Worm (Caenorhabditis elegans): ENCODE measurements around the gene F22E5.20.
"Not testable (repeated sequence)": the region's sequence is repeated elsewhere in the genome, so short reads cannot be mapped to it uniquely, and the experiment has no call there.

The F22E5.20 gene

ce11 chrII:2690080-2690479 is 16.6 kb upstream of the F22E5.20 start, which contains the start of gene nspf-3:
Gene nspf-3, minus strand, starts transcription at chrII:2690180.
- TF ChIP-seq chd-7 (tag; optimal IDR thresholded peaks at IDR 0.05) (no peak), Y53F4B.3 (GFP tag; IDR thresholded peaks at IDR 0.05) (no peak), ceh-40 (GFP tag; IDR thresholded peaks at IDR 0.05) (no peak)

DNA sequence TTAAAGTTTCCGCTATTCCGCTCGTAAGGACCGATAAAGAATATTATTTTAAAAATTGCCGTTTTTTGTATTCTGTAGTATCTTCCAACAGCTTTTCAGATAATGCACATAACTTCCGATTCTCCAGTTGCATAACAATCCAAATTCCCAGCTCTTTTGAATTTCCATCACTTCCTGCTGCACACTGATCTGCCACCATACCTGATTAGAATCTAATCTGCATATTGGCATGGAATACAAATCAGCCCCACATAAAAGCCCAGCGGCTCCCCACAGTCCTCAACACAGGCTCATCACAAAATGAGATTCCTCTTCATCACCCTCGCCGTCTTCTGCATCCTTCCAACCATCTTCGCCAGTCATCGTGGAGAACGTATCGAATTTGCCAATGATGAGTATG is 15.2 kb upstream of the F22E5.20 start, which contains the start of gene nspf-2:
Gene nspf-2, plus strand, starts transcription at position 301 of the 400 bp plus-strand sequence.
- TF ChIP-seq egrh-3, Y56A3A.18, nhr-120 (GFP tag; IDR thresholded peaks at IDR 0.05): not testable (repeated sequence)

DNA sequence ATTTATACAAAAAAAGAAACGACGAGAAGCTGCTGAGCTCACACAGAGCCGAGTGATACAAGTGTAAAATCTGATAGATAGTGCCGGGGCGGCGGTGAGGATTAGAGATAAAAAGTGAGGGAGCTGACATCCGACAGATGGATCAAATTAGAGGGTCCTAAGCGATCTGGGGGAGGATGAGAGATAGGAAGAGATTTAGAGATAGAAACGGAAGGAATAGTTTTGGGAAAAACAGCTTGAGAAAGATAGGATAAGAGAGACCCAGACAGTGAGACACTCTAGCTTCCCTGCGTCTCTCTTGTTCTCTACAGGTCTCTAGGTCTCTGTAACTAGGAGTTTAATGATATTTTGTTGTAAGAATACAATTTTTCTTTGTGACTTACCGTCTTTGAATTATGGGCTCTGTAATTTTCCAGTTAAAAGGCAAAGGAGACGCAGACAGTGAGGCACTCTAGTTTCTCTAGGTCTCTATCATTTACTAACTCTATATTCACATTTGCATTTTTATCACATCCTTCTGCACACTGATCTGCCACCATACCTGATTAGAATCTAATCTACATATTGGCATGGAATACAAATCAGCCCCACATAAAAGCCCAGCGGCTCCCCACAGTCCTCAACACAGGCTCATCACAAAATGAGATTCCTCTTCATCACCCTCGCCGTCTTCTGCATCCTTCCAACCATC is 13.7 kb upstream of the F22E5.20 start, which contains the start of the genes sup-9 and nspf-1:
Gene sup-9, minus strand, starts transcription at position 43 of the 691 bp plus-strand sequence.
Gene nspf-1, plus strand, starts transcription at position 641 of the 691 bp plus-strand sequence.
- TF ChIP-seq nhr-80 (tag; optimal IDR thresholded peaks at IDR 0.05) (no peak), B0336.3 (GFP tag; IDR thresholded peaks at IDR 0.05) (no peak), F52B5.7 (tag; optimal IDR thresholded peaks at IDR 0.05) (no peak), ceh-40 (GFP tag; IDR thresholded peaks at IDR 0.05) (no peak), ztf-26 (tag; optimal IDR thresholded peaks at IDR 0.05) (no peak), ZK185.1 (tag; optimal IDR thresholded peaks at IDR 0.05; ENCODE audit: poor library complexity, severe bottlenecking) (no peak), pha-4 (tag; optimal IDR thresholded peaks at IDR 0.05) (no peak), egrh-3 (GFP tag; IDR thresholded peaks at IDR 0.05) (no peak), Y53G8AR.9 (GFP tag; conservative IDR thresholded peaks at IDR 0.05) (no peak), lsy-27 (tag; optimal IDR thresholded peaks at IDR 0.05; ENCODE audit: borderline replicate concordance, insufficient read depth) (no peak), madf-3 (GFP tag; IDR thresholded peaks at IDR 0.05) (no peak), D2030.7 (GFP tag; IDR thresholded peaks at IDR 0.05) (no peak), Y53F4B.3 (GFP tag; IDR thresholded peaks at IDR 0.05) (no peak), rpc-1 (optimal IDR thresholded peaks at IDR 0.05) (no peak), rpc-1 (tag; optimal IDR thresholded peaks at IDR 0.05) (no peak), F33H1.4 (GFP tag; IDR thresholded peaks at IDR 0.05) (no peak)

DNA sequence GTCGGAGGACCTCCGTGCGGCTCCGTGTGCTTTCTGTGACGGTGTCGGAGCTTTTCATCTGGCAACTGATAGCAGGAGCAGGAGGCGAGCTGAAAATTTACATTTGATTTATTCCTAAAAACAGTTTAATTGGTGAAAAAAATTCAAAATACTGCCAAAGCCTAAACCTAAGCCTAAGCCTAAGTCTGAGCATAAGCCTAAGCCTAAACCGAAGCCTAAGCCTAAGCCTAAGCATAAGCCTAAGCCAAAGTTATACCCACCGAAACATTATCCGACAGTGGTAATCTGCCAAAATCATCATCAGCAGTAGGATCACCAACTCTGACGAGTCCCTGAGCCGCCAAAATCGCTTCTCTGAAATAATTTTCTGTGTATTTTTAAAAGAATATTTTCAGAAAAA is 11.3 kb upstream of the F22E5.20 start:
- no peak for TF ChIP-seq ceh-91 (GFP tag; IDR thresholded peaks at IDR 0.05)
- no peak for TF ChIP-seq fkh-3 (tag; optimal IDR thresholded peaks at IDR 0.05)
- no peak for TF ChIP-seq lin-40 (tag; optimal IDR thresholded peaks at IDR 0.05)
- no peak for TF ChIP-seq ztf-18 (tag; optimal IDR thresholded peaks at IDR 0.05)
- TF ChIP-seq gei-17 (GFP tag; optimal IDR thresholded peaks at IDR 0.05) = no peak
- TF ChIP-seq efl-1 (GFP tag; optimal IDR thresholded peaks at IDR 0.05) = no peak
- no peak for TF ChIP-seq Y53G8AR.9 (GFP tag; conservative IDR thresholded peaks at IDR 0.05)
- TF ChIP-seq ztf-3 (GFP tag; optimal IDR thresholded peaks at IDR 0.05) = no peak
- no peak for TF ChIP-seq F33H1.4 (GFP tag; IDR thresholded peaks at IDR 0.05)

DNA sequence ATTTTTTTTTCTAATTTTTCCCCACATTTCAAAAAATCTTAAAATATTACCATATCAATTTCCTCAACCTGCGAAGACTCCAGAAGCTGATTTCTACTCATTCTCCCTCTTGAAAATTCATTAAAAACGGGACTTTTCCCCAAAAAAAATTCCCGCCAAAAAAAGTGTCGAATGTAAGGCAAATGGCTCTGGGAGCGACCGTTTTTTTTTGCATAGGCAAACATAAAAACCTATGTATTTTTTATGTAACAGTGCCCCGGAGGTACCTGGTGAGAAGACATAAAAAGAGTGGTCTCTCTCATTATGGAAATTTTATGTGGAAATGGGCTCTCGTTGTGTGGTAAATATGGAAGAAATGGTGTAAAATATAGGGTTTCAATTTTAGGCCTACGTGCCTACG is 10.8 kb upstream of the F22E5.20 start, which contains the start of gene ceh-87:
Gene ceh-87, minus strand, starts transcription at position 101 of the 400 bp plus-strand sequence.
- TF ChIP-seq ZK185.1 (tag; optimal IDR thresholded peaks at IDR 0.05; ENCODE audit: poor library complexity, severe bottlenecking) (no peak), hlh-12 (tag; optimal IDR thresholded peaks at IDR 0.05) (no peak), ztf-22 (GFP tag; optimal IDR thresholded peaks at IDR 0.05) (no peak), aptf-3 (GFP tag; IDR thresholded peaks at IDR 0.05) (no peak), mes-4 (tag; optimal IDR thresholded peaks at IDR 0.05) (no peak), B0261.1 (tag; optimal IDR thresholded peaks at IDR 0.05) (no peak), him-1 (tag; optimal IDR thresholded peaks at IDR 0.05) (no peak)

Data from whole organism, young adult.